Worm (Caenorhabditis elegans) whole organism, L4/young adult: ENCODE data around the gene F35E12.10.

Experiments
- W03F9.2 ChIP-seq: fragments of 150-350 bp; optimal IDR thresholded peaks from 2 replicates; lab custom pipeline; 2014; ENCODE audit warnings: missing biosample characterization, missing genetic modification characterization
- dao-5 ChIP-seq: sonication (generic microtip); optimal IDR thresholded peaks from 2 replicates; lab custom pipeline; 2016; ENCODE audit warnings: missing genotype, missing genetic modification characterization, moderate library complexity, missing compliant biosample characterization
- him-1 ChIP-seq: sonication (generic microtip); optimal IDR thresholded peaks from 2 replicates; lab custom pipeline; 2016; ENCODE audit warnings: missing genotype, missing genetic modification reagents, missing genetic modification characterization, missing compliant biosample characterization

DNA sequence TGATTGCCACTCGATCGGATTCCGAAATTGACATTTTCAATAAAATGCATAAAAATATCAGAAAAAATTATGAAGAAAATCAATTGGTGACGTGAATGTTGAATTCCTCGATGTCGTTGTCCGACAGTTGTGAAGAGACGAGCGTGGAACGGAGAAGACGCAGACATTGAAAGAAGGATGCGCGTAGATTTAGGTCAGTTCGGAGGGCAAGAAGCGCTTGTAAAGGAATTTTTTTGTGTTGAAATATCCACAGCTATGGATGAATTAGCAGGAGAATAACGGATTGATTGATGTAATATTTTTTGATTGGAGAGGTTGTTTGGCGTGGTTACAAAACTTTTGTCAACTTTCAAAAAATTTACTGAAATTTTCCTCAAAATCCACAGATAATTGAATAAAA, 19.8 kb upstream of the F35E12.10 start, which contains the start of gene F20G2.3:
- TF ChIP-seq W03F9.2 (tag; lab: Kevin White, UChicago) (no peak), him-1 (tag; lab: Kevin White, UChicago) (no peak), dao-5 (tag; lab: Kevin White, UChicago) (no peak)
